Fruit fly (Drosophila melanogaster): Measurements from ENCODE around the gene knk.

DNA sequence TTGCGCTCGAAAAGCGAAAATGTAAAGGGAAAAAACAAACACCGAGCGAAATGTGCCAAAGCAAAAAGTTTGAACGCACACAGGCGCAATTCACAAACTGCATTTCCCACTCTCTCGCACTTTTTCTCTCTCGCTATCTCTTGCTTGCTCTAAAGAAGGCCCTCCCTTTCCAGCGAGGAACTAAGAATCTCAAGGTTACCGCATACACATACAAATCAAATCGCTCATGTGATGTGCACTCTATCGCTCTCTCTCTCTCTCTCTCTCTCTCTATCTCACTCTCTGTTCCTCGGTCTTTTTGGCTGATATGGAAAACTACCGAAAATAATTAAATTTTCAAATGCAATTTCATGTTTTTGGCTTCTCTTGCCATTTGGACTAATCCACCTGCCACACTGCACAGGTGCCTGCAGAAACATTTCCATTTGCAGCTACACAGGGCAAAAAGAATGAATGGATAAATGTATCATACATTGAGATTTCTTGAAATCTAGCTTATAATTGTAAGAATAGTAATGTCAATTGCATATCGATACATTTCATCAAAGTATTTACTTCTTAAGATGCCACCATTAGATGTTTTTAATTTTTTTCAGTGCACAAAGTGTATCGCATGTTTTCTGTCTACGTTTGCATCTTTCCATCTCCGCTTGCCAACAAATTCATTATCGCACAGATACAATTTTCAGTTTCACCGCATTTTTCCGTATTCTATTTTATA is 46.0 kb downstream of the knk start:
- TF ChIP-seq Pif1B (GFP tag; optimal IDR thresholded peaks at IDR 0.05) = peak; percentile 29
- TF ChIP-seq CG14655 (GFP tag; optimal IDR thresholded peaks at IDR 0.05) = peak; percentile 54
- TF ChIP-seq CG13204 (GFP tag; optimal IDR thresholded peaks at IDR 0.05) = no peak
- peak; percentile 81 for TF ChIP-seq CG9948 (tag; optimal IDR thresholded peaks at IDR 0.05)
- peak; percentile 54; the same call in 1 of the 2 replicates for TF ChIP-seq rn (GFP tag; IDR thresholded peaks at IDR 0.05)
- peak; percentile 24 for TF ChIP-seq Snoo (tag; optimal IDR thresholded peaks at IDR 0.05)
- TF ChIP-seq fd96Ca (GFP tag; IDR thresholded peaks at IDR 0.05) = no peak
- TF ChIP-seq EcR (GFP tag; optimal IDR thresholded peaks at IDR 0.05) = peak; percentile 32

Data from whole organism, pupa.